Worm (Caenorhabditis elegans) whole organism, L3 larva: ENCODE results near the gene F09G2.1.
A peak's percentile ranks its signal among the peaks of the same experiment; 100 is the strongest.

Experiments
- R02D3.7 ChIP-seq: fragments of 150-350 bp; optimal IDR thresholded peaks from 2 replicates; lab custom pipeline; 2014; ENCODE audit warnings: missing biosample characterization, missing genetic modification characterization
- ZK546.5 ChIP-seq: sonication (generic microtip); optimal IDR thresholded peaks from 2 replicates; lab custom pipeline; 2017; ENCODE audit warnings: missing biosample characterization, missing genetic modification characterization
- aly-2 ChIP-seq: fragments of 150-350 bp; optimal IDR thresholded peaks from 2 replicates; lab custom pipeline; 2014; ENCODE audit warnings: missing biosample characterization, missing genetic modification characterization
- ama-1 ChIP-seq: fragments of 150-350 bp; optimal IDR thresholded peaks from 2 replicates; lab custom pipeline; 2018
- ceh-82 ChIP-seq: fragments of 150-350 bp; optimal IDR thresholded peaks from 2 replicates; lab custom pipeline; 2014; ENCODE audit warnings: missing biosample characterization, missing genetic modification characterization
- daf-12 ChIP-seq: fragments of 150-350 bp; optimal IDR thresholded peaks from 2 replicates; lab custom pipeline; 2014; ENCODE audit warnings: missing biosample characterization, missing genetic modification reagents, missing genetic modification characterization
- egl-27 ChIP-seq: sonication (generic microtip); optimal IDR thresholded peaks from 4 replicates; lab custom pipeline; 2017; ENCODE audit warnings: missing biosample characterization, missing genetic modification reagents, missing genetic modification characterization
- egl-5 ChIP-seq: fragments of 150-350 bp; optimal IDR thresholded peaks from 2 replicates; lab custom pipeline; 2017; ENCODE audit warnings: missing biosample characterization, missing genetic modification reagents, missing genetic modification characterization, inconsistent platforms
- elt-1 ChIP-seq: fragments of 150-350 bp; optimal IDR thresholded peaks from 2 replicates; lab custom pipeline; 2014; ENCODE audit warnings: missing biosample characterization, missing genetic modification characterization
- elt-2 ChIP-seq: sonication (generic microtip); optimal IDR thresholded peaks from 2 replicates; lab custom pipeline; 2016; ENCODE audit warnings: missing genetic modification reagents, mild to moderate bottlenecking, missing genetic modification characterization, missing compliant biosample characterization
- elt-3 ChIP-seq, 3 experiments: fragments of 150-350 bp in 1 of 3; sonication (generic microtip) in 2 of 3; optimal IDR thresholded peaks; 2 replicates in 2 of 3; 4 replicates in 1 of 3; lab custom pipeline; 2014 to 2017; ENCODE audit warnings: missing biosample characterization in 3 of 3, missing genetic modification characterization in 3 of 3
- fkh-2 ChIP-seq: fragments of 150-350 bp; optimal IDR thresholded peaks from 2 replicates; lab custom pipeline; 2014; ENCODE audit warnings: missing biosample characterization, missing genetic modification reagents, missing genetic modification characterization
- fos-1 ChIP-seq: fragments of 150-350 bp; optimal IDR thresholded peaks from 2 replicates; lab custom pipeline; 2014; ENCODE audit warnings: missing biosample characterization, missing genetic modification characterization
- hmg-11 ChIP-seq: sonication (generic microtip); optimal IDR thresholded peaks from 2 replicates; lab custom pipeline; 2016; ENCODE audit warnings: missing genetic modification characterization, missing compliant biosample characterization
- jun-1 ChIP-seq: fragments of 150-350 bp; optimal IDR thresholded peaks from 2 replicates; lab custom pipeline; 2014; ENCODE audit warnings: missing biosample characterization, missing genetic modification reagents, missing genetic modification characterization
- lin-15B ChIP-seq: fragments of 150-350 bp; optimal IDR thresholded peaks from 2 replicates; lab custom pipeline; 2014; ENCODE audit warnings: missing biosample characterization, missing genetic modification characterization
- lin-39 ChIP-seq: fragments of 150-350 bp; optimal IDR thresholded peaks from 2 replicates; lab custom pipeline; 2018; ENCODE audit warnings: missing biosample characterization, missing genetic modification reagents, missing genetic modification characterization
- lsy-12 ChIP-seq: sonication (generic microtip); optimal IDR thresholded peaks from 2 replicates; lab custom pipeline; 2016; ENCODE audit warnings: mild to moderate bottlenecking, missing genetic modification characterization, missing compliant biosample characterization
- mml-1 ChIP-seq: fragments of 150-350 bp; sonication (generic microtip); optimal IDR thresholded peaks from 3 replicates; lab custom pipeline; 2014; ENCODE audit warnings: missing biosample characterization, missing genetic modification characterization
- nhr-11 ChIP-seq: fragments of 150-350 bp; optimal IDR thresholded peaks from 2 replicates; lab custom pipeline; 2014; ENCODE audit warnings: missing biosample characterization, missing genetic modification characterization
- nhr-237 ChIP-seq: fragments of 150-350 bp; optimal IDR thresholded peaks from 2 replicates; lab custom pipeline; 2014; ENCODE audit warnings: missing biosample characterization, missing genetic modification characterization
- nhr-25 ChIP-seq: sonication (generic microtip); optimal IDR thresholded peaks from 2 replicates; lab custom pipeline; 2017; ENCODE audit warnings: missing biosample characterization, missing genetic modification characterization
- nhr-28 ChIP-seq: fragments of 150-350 bp; optimal IDR thresholded peaks from 2 replicates; lab custom pipeline; 2014; ENCODE audit warnings: missing biosample characterization, missing genetic modification characterization
- nhr-67 ChIP-seq: fragments of 150-350 bp; optimal IDR thresholded peaks from 2 replicates; lab custom pipeline; 2014; ENCODE audit warnings: missing biosample characterization, missing genetic modification characterization
- nhr-77 ChIP-seq: fragments of 150-350 bp; optimal IDR thresholded peaks from 2 replicates; lab custom pipeline; 2014; ENCODE audit warnings: missing biosample characterization, missing genetic modification characterization
- pha-4 ChIP-seq: fragments of 150-350 bp; optimal IDR thresholded peaks from 2 replicates; lab custom pipeline; 2014; ENCODE audit warnings: missing biosample characterization, missing genetic modification reagents, missing genetic modification characterization
- pqm-1 ChIP-seq: fragments of 150-350 bp; optimal IDR thresholded peaks from 2 replicates; lab custom pipeline; 2017; ENCODE audit warnings: missing biosample characterization, missing genetic modification characterization, inconsistent platforms
- sea-2 ChIP-seq: fragments of 150-350 bp; sonication (generic microtip); optimal IDR thresholded peaks from 4 replicates; lab custom pipeline; 2014; ENCODE audit warnings: missing biosample characterization, missing genetic modification reagents, missing genetic modification characterization
- skn-1 ChIP-seq: fragments of 150-350 bp; optimal IDR thresholded peaks from 2 replicates; lab custom pipeline; 2014; ENCODE audit warnings: missing biosample characterization, missing genetic modification characterization
- snpc-4 ChIP-seq: fragments of 150-350 bp; optimal IDR thresholded peaks from 2 replicates; lab custom pipeline; 2014; ENCODE audit warnings: missing biosample characterization, missing genetic modification characterization
- unc-62 ChIP-seq: fragments of 150-350 bp; sonication (generic microtip); optimal IDR thresholded peaks from 4 replicates; lab custom pipeline; 2014; ENCODE audit warnings: missing biosample characterization, missing genetic modification reagents, missing genetic modification characterization
- zag-1 ChIP-seq: fragments of 150-350 bp; optimal IDR thresholded peaks from 2 replicates; lab custom pipeline; 2014; ENCODE audit warnings: missing biosample characterization, missing genetic modification characterization
- ztf-11 ChIP-seq: fragments of 150-350 bp; optimal IDR thresholded peaks from 2 replicates; lab custom pipeline; 2014; ENCODE audit warnings: missing biosample characterization, missing genetic modification characterization
- ztf-4 ChIP-seq: fragments of 150-350 bp; optimal IDR thresholded peaks from 2 replicates; lab custom pipeline; 2014; ENCODE audit warnings: missing biosample characterization, missing genetic modification characterization

Gene F09G2.1

DNA sequence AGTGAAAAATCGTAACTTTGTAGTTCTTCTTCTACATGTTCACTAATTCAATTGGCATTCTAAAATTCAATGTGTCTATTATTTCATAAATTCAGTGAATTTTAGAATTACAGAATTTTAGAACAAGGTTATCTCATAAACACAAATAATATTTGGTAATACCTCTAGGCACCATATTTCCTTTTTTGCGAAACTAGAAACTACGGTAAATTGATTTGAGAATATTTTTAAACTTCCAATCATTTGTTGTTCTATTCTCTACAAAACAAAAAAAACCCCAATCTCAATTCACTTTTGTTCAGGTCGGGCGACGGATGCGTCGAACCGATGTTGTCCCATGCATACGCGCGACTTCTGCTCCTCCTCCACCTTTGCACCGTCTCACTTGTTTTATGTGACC is at the start of gene F09G2.1:
F09G2.1 (plus strand) TSS at position 301 of the 400 bp plus-strand sequence.
- TF ChIP-seq ceh-82 (no peak), daf-12 (tag; lab: Kevin White, UChicago) (no peak), nhr-77 (tag; lab: Kevin White, UChicago) (no peak), nhr-237 (tag; lab: Kevin White, UChicago) (no peak), ZK546.5 (tag; lab: Kevin White, UChicago) (no peak), elt-3 (tag; optimal IDR thresholded peaks at IDR 0.05; lab: Kevin White, UChicago) (no peak), mml-1 (tag; lab: Kevin White, UChicago) (no peak), skn-1 (tag; lab: Kevin White, UChicago) (no peak), lin-15B (tag; lab: Kevin White, UChicago) (no peak), egl-27 (tag; lab: Kevin White, UChicago) (no peak), lin-39 (tag; lab: Kevin White, UChicago) (no peak), nhr-28 (tag; lab: Kevin White, UChicago) (no peak), ztf-4 (tag; lab: Kevin White, UChicago) (no peak), R02D3.7 (tag; lab: Kevin White, UChicago) (no peak), aly-2 (tag; lab: Kevin White, UChicago) (no peak)
- TF ChIP-seq, all 47 proteins: peak for 0

DNA sequence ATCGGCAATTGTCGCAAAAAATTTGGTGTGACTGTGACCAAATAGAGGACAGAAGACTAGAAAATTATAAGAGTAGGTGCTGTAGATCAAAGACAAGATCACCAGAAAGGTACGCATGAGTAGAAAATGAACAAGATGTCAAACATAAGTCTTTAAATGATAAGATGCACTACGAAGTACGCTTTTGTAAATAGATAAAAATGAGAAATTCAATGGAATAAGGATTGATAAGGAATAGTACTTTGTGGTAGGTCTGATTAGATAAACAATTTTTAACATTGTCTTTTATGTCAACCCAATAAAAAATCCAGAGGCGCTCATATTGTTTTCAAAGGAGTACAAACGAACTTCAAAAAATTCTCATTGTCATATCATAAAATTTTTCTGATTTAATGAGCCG is 49.5 kb upstream of the F09G2.1 start, which contains the start of gene F10D2.8:
F10D2.8 (minus strand) TSS at position 145 of the 400 bp plus-strand sequence.
- TF ChIP-seq daf-12 (tag; lab: Kevin White, UChicago) (no peak), sea-2 (GFP tag; lab: Kevin White, UChicago) (no peak), ama-1 (lab: Kevin White, UChicago) (no peak), nhr-77 (tag; lab: Kevin White, UChicago) (no peak), snpc-4 (no peak), skn-1 (tag; lab: Kevin White, UChicago) (no peak), egl-5 (tag; lab: Kevin White, UChicago) (no peak), jun-1 (peak; percentile 21), elt-2 (tag; lab: Kevin White, UChicago) (peak; percentile 89), R02D3.7 (tag; lab: Kevin White, UChicago) (no peak), lin-39 (tag; lab: Kevin White, UChicago) (no peak), hmg-11 (tag; lab: Kevin White, UChicago) (no peak), nhr-11 (no peak), fos-1 (tag; lab: Kevin White, UChicago) (no peak), nhr-25 (tag; lab: Kevin White, UChicago) (no peak), lin-15B (tag; lab: Kevin White, UChicago) (no peak), lsy-12 (tag; lab: Kevin White, UChicago) (no peak), pqm-1 (peak; percentile 95), pha-4 (peak; percentile 35), aly-2 (tag; lab: Kevin White, UChicago) (no peak), zag-1 (tag; lab: Kevin White, UChicago) (no peak), nhr-67 (no peak), fkh-2 (tag; lab: Kevin White, UChicago) (no peak), unc-62 (GFP tag; lab: Kevin White, UChicago) (no peak)

DNA sequence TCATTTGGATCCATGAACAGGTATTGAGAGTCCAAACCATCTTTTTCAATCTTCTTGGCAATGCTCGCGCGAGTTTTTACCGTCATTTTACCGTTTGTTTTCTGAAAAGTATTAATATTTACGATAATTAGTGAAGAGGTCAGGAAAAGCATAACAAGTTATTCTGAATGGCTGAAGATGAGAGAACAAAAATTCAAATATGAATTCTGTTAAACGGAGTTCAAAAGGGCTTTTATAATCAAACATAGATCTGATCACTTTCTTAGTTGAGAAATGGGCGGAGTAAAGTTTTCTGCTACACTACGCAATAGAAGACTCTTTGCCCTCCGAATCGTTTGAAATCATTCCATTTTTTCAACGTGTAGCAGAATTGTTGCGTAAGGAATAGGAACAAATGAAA is 47.0 kb upstream of the F09G2.1 start, which contains the start of gene fat-7:
fat-7 (minus strand) TSS at position 101 of the 400 bp plus-strand sequence.
- no peak for TF ChIP-seq fos-1 (tag; lab: Kevin White, UChicago)
- no peak for TF ChIP-seq R02D3.7 (tag; lab: Kevin White, UChicago)
- no peak for TF ChIP-seq unc-62 (GFP tag; lab: Kevin White, UChicago)
- TF ChIP-seq elt-1: no peak
- TF ChIP-seq lin-15B (tag; lab: Kevin White, UChicago): no peak

- no peak for TF ChIP-seq ztf-11 (tag; lab: Kevin White, UChicago)
Measured at ce11 chrV:7156079-7156478, 44.0 kb upstream of the F09G2.1 start, which contains the start of gene F10D2.10. Gene F10D2.10 (minus strand): TSS chrV:7156179.

DNA sequence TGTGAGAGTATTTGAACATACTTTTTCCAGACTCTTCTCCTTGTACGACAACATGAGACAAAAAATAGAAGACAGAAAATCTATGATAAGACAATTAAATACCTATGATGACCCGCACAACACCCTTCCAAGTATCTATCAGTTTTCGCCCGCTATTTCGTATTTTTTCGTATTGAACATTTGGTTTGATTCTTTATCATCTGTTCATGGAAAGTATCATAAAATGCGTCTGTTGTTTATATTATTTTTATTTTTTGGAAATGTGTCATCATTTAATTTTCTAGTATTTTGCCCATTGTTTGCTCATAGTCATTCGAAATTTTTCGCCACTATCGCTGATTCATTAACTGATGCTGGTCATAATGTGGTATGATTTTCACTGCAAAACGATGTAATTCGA is 42.9 kb upstream of the F09G2.1 start, which contains the start of gene ugt-39:
ugt-39 (plus strand) TSS at position 54 of the 400 bp plus-strand sequence.
- TF ChIP-seq egl-5 (tag; lab: Kevin White, UChicago) (no peak), nhr-77 (tag; lab: Kevin White, UChicago) (no peak), daf-12 (tag; lab: Kevin White, UChicago) (no peak), elt-2 (tag; lab: Kevin White, UChicago) (peak; percentile 61), sea-2 (GFP tag; lab: Kevin White, UChicago) (no peak), skn-1 (tag; lab: Kevin White, UChicago) (peak; percentile 38), pqm-1 (peak; percentile 69), fkh-2 (tag; lab: Kevin White, UChicago) (no peak), ZK546.5 (tag; lab: Kevin White, UChicago) (no peak), lin-15B (tag; lab: Kevin White, UChicago) (no peak), zag-1 (tag; lab: Kevin White, UChicago) (no peak), elt-3 (tag; optimal IDR thresholded peaks at IDR 0.05; lab: Kevin White, UChicago) (no peak)
